Worm (Caenorhabditis elegans) whole organism, midembryonic: Measurements from ENCODE around the gene ZK353.4.

Source experiments
- T22C8.4 ChIP-seq: fragments of 200-800 bp; sonication (Bioruptor generic); IDR thresholded peaks from 2 replicates; pipeline ENCODE4 v1.3.6; 2022; ENCODE audit warnings: missing genetic modification characterization, missing compliant biosample characterization
- flt-1 ChIP-seq: fragments of 200-800 bp; sonication (Bioruptor generic); IDR thresholded peaks from 2 replicates; pipeline ENCODE4 v1.3.6; 2022; ENCODE audit warnings: missing genetic modification characterization, missing compliant biosample characterization
- klf-2 ChIP-seq: fragments of 200-800 bp; sonication (Bioruptor generic); conservative IDR thresholded peaks from 2 replicates; pipeline ENCODE4 v1.3.6; 2022; ENCODE audit warnings: missing genetic modification reagents, missing genetic modification characterization, missing compliant biosample characterization
- ref-1 ChIP-seq: fragments of 200-800 bp; sonication (Bioruptor generic); conservative IDR thresholded peaks from 2 replicates; pipeline ENCODE4 v1.3.6; 2022; ENCODE audit warnings: missing genetic modification reagents, missing genetic modification characterization, missing compliant biosample characterization
- tab-1 ChIP-seq: fragments of 200-800 bp; sonication (Bioruptor generic); IDR thresholded peaks from 2 replicates; pipeline ENCODE4 v1.3.6; 2022; ENCODE audit warnings: missing genetic modification characterization, missing compliant biosample characterization
- ztf-23 ChIP-seq: fragments of 200-800 bp; sonication (Bioruptor generic); IDR thresholded peaks from 2 replicates; pipeline ENCODE4 v1.3.6; 2022; ENCODE audit warnings: missing genetic modification reagents, missing genetic modification characterization, missing compliant biosample characterization
- ztf-29 ChIP-seq: fragments of 200-800 bp; sonication (Bioruptor generic); IDR thresholded peaks from 2 replicates; pipeline ENCODE4 v1.3.6; 2022; ENCODE audit warnings: missing genetic modification reagents, missing genetic modification characterization, missing compliant biosample characterization

ce11 chrIII:8416871-8417191 lies 27.4 kb upstream of the ZK353.4 start:
- TF ChIP-seq ztf-29 (GFP tag; lab: Robert Waterston, UW) (no peak), flt-1 (GFP tag; lab: Robert Waterston, UW) (no peak), ref-1 (no peak), ztf-23 (no peak), T22C8.4 (GFP tag; lab: Robert Waterston, UW) (no peak), tab-1 (GFP tag; lab: Robert Waterston, UW) (no peak), klf-2 (GFP tag; lab: Robert Waterston, UW) (no peak)
